Fruit fly (Drosophila melanogaster): ENCODE results near the gene mRpS31.

Gene mRpS31

DNA sequence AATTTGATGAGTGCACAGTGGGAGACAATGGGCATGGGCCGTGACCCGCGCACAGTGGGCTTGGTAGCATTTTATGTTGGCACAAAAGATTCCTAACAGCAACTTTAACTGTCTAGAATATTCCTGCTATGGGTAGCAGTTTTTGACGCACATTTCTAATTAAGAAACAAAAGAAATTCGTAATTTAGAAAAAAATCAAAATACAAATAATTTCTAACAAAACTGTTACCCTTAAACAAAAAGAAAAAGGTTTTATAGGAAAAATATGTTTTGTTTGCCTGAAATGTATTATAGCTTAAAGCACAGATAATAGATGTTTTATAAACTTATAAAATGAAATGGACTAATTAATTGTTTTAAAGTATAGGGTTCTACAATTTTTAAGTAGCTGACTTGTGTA is 11.9 kb downstream of the mRpS31 start (continued):
- TF ChIP-seq CG8319 (GFP tag; optimal IDR thresholded peaks at IDR 0.05) = no peak
- TF ChIP-seq vri (GFP tag; optimal IDR thresholded peaks at IDR 0.05) = no peak
- TF ChIP-seq CG11902 (GFP tag; optimal IDR thresholded peaks at IDR 0.05) = no peak
- TF ChIP-seq CG11762 (GFP tag; optimal IDR thresholded peaks at IDR 0.05; ENCODE audit: insufficient read depth) = no peak
- TF ChIP-seq CG16779 (tag; optimal IDR thresholded peaks at IDR 0.05) = no peak
- no peak for TF ChIP-seq CG3919 (GFP tag; optimal IDR thresholded peaks at IDR 0.05)
- no peak for TF ChIP-seq CG34406 (GFP tag; optimal IDR thresholded peaks at IDR 0.05)
- TF ChIP-seq Met (GFP tag; optimal IDR thresholded peaks at IDR 0.05) = peak; percentile 27
- TF ChIP-seq fd59A (GFP tag; optimal IDR thresholded peaks at IDR 0.05) = no peak
- peak; percentile 22 for TF ChIP-seq acj6 (GFP tag; optimal IDR thresholded peaks at IDR 0.05)
- no peak for TF ChIP-seq Sox102F (GFP tag; optimal IDR thresholded peaks at IDR 0.05)
- TF ChIP-seq CG32006 (GFP tag; optimal IDR thresholded peaks at IDR 0.05) = peak; percentile 10
- no peak for TF ChIP-seq CG8119 (GFP tag; IDR thresholded peaks at IDR 0.05)
- no peak for TF ChIP-seq eg (GFP tag; IDR thresholded peaks at IDR 0.05)
- TF ChIP-seq CG6276 (GFP tag; optimal IDR thresholded peaks at IDR 0.05) = no peak
- peak; percentile 20 for TF ChIP-seq Ets96B (tag; optimal IDR thresholded peaks at IDR 0.05)
- TF ChIP-seq CG10631 (GFP tag; optimal IDR thresholded peaks at IDR 0.05) = no peak
- TF ChIP-seq cyc (GFP tag; optimal IDR thresholded peaks at IDR 0.05) = peak; percentile 6
- TF ChIP-seq CG6854 (GFP tag; optimal IDR thresholded peaks at IDR 0.05) = no peak
- TF ChIP-seq CG10669 (GFP tag; optimal IDR thresholded peaks at IDR 0.05) = peak; percentile 8
- no peak for TF ChIP-seq CG6792 (GFP tag; optimal IDR thresholded peaks at IDR 0.05)
- TF ChIP-seq Sox14 (GFP tag; optimal IDR thresholded peaks at IDR 0.05) = no peak
- peak; percentile 2 for TF ChIP-seq OdsH (GFP tag; optimal IDR thresholded peaks at IDR 0.05)
- TF ChIP-seq CG31627 (GFP tag; optimal IDR thresholded peaks at IDR 0.05) = no peak
- TF ChIP-seq CG3032 (tag; optimal IDR thresholded peaks at IDR 0.05) = no peak
- TF ChIP-seq Gug (GFP tag; IDR thresholded peaks at IDR 0.05) = no peak
- no peak for TF ChIP-seq net (GFP tag; optimal IDR thresholded peaks at IDR 0.05)
- no peak for TF ChIP-seq CG6808 (GFP tag; optimal IDR thresholded peaks at IDR 0.05)
- no peak for TF ChIP-seq Eip75B (GFP tag; optimal IDR thresholded peaks at IDR 0.05)
- TF ChIP-seq Smox (GFP tag; optimal IDR thresholded peaks at IDR 0.05) = peak; percentile 23
- no peak for TF ChIP-seq CG1621 (tag; optimal IDR thresholded peaks at IDR 0.05)
- no peak for TF ChIP-seq CG8632 (GFP tag; optimal IDR thresholded peaks at IDR 0.05)

DNA sequence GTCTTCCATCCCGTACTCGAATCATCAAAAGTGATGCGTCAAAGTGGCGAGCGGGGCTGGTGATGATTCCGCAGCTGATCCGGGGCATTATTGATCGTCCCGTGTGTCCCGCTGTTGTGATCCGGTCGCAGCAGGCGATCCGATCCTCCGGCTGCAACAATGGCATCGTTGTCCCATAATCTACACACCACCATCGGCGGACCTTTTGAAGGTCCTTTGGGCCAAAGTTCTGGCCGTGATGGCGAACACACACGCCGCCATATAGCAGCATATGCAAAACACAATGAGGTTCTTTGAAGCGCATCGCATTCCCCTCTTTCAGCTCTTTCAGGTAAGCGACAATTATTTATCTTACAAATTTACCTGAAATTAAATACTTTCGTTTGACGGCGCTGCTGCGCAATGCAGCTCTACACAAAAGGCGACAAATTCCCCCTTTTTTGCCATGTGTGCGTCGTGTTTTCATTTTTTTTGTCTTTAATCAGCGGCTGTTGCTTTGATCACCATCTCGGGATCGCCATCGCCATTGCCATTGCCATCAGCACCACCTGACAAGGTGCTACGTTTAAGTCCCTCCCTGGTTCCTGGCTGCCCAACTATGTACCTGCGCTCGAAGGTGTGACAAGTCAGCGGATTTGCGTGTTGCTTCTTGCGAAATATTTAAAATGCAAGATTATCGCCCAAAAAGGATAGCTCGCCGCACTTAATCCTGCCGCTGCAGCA is 12.7 kb downstream of the mRpS31 start:
- TF ChIP-seq Eip93F (GFP tag; optimal IDR thresholded peaks at IDR 0.05) = no peak

DNA sequence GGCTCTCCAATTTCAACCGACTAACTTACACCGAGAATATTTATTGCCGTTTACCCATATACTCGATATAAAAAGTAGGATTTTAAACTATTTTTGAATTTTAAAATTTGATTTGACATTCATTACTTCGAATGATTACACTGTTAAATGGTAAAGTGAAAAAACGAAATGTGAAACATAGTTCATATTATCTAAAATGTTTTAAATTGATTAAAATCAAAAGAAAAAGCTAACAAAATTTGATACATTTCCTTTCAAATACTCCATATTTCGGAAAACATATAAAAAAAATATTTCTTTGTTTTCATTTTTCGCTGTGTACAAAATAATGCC is 13.2 kb downstream of the mRpS31 start:
- TF ChIP-seq eg (GFP tag; IDR thresholded peaks at IDR 0.05) (no peak), esn (GFP tag; optimal IDR thresholded peaks at IDR 0.05) (peak; percentile 36), Sox14 (GFP tag; optimal IDR thresholded peaks at IDR 0.05) (no peak), dsx (GFP tag; optimal IDR thresholded peaks at IDR 0.05; ENCODE audit: poor library complexity, severe bottlenecking) (no peak), CG8632 (GFP tag; optimal IDR thresholded peaks at IDR 0.05) (no peak), CG31627 (GFP tag; optimal IDR thresholded peaks at IDR 0.05) (no peak), Ets21C (GFP tag; optimal IDR thresholded peaks at IDR 0.05) (no peak), CG34406 (GFP tag; optimal IDR thresholded peaks at IDR 0.05) (no peak), Eip75B (GFP tag; optimal IDR thresholded peaks at IDR 0.05) (no peak), Hr38 (GFP tag; optimal IDR thresholded peaks at IDR 0.05) (no peak), CG11902 (GFP tag; optimal IDR thresholded peaks at IDR 0.05) (no peak), cyc (GFP tag; optimal IDR thresholded peaks at IDR 0.05) (no peak), lz (GFP tag; optimal IDR thresholded peaks at IDR 0.05) (no peak), fd85E (GFP tag; optimal IDR thresholded peaks at IDR 0.05) (no peak), vri (GFP tag; optimal IDR thresholded peaks at IDR 0.05) (no peak), CG8119 (GFP tag; IDR thresholded peaks at IDR 0.05) (no peak), CG9139 (GFP tag; optimal IDR thresholded peaks at IDR 0.05) (no peak), CG15336 (GFP tag; IDR thresholded peaks at IDR 0.05) (0 out of 2 replicates have a peak, but pooled peaks have one; percentile 14), Eip78C (GFP tag) (peak; percentile 49), net (GFP tag; optimal IDR thresholded peaks at IDR 0.05) (no peak), Blimp-1 (GFP tag; optimal IDR thresholded peaks at IDR 0.05) (no peak), dac (GFP tag; optimal IDR thresholded peaks at IDR 0.05) (no peak), CG11294 (GFP tag; IDR thresholded peaks at IDR 0.05) (no peak), Ets96B (tag; optimal IDR thresholded peaks at IDR 0.05) (no peak), CG16779 (tag; optimal IDR thresholded peaks at IDR 0.05) (no peak), spab (GFP tag; optimal IDR thresholded peaks at IDR 0.05) (no peak), pdm3 (GFP tag; optimal IDR thresholded peaks at IDR 0.05) (no peak), OdsH (GFP tag; optimal IDR thresholded peaks at IDR 0.05) (no peak), achi (GFP tag; optimal IDR thresholded peaks at IDR 0.05) (no peak)

Data from whole organism, prepupa.